Worm (Caenorhabditis elegans) whole organism, L4/young adult: ENCODE measurements around the gene K02D3.2.

ENCODE experiments used
- W03F9.2 ChIP-seq: fragments of 150-350 bp; optimal IDR thresholded peaks from 2 replicates; lab custom pipeline; 2014; ENCODE audit warnings: missing biosample characterization, missing genetic modification characterization
- dao-5 ChIP-seq: sonication (generic microtip); optimal IDR thresholded peaks from 2 replicates; lab custom pipeline; 2016; ENCODE audit warnings: missing genotype, missing genetic modification characterization, moderate library complexity, missing compliant biosample characterization
- him-1 ChIP-seq: sonication (generic microtip); optimal IDR thresholded peaks from 2 replicates; lab custom pipeline; 2016; ENCODE audit warnings: missing genotype, missing genetic modification reagents, missing genetic modification characterization, missing compliant biosample characterization

The K02D3.2 gene

DNA sequence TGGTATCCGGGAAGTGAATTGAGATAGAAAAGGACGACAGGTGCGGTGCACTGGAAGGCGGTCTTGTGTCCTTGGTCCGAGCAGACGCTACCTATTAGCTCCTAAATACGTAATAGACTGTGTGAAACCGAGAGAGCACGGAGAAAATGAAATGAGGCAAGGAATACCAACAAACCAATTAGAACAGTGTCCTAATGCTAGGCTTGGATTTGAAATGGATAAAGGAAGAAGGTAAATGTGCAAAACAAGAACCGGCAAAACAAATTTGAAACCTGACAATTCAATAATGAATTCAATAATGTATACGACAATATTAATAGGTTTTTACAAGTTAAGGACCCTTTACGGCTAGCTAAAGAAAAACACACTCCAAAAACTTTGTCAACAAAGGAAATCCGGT, 43.1 kb downstream of the K02D3.2 start, which contains the start of gene C04A11.2:
Gene C04A11.2 (minus strand): TSS at position 101 of the 400 bp plus-strand sequence.
- TF ChIP-seq W03F9.2 (tag; lab: Kevin White, UChicago): no peak
- no peak for TF ChIP-seq dao-5
- TF ChIP-seq him-1: no peak

- TF ChIP-seq dao-5 (no peak), him-1 (no peak), W03F9.2 (tag; lab: Kevin White, UChicago) (no peak)
Measured at ce11 chrX:13666864-13667263, 44.9 kb downstream of the K02D3.2 start.

ce11 chrX:13665447-13665846, 46.4 kb downstream of the K02D3.2 start:
- TF ChIP-seq W03F9.2 (tag; lab: Kevin White, UChicago) (peak; percentile 42), him-1 (peak; percentile 91), dao-5 (peak; percentile 96)

ce11 chrX:13663641-13664633, 47.9 kb downstream of the K02D3.2 start, which contains the start of gene C04A11.5:
TSS of gene C04A11.5 (plus strand) at chrX:13664583.
- TF ChIP-seq dao-5: no peak
- no peak for TF ChIP-seq W03F9.2 (tag; lab: Kevin White, UChicago)
- no peak for TF ChIP-seq him-1

ce11 chrX:13660206-13660605, 51.6 kb downstream of the K02D3.2 start, which contains the start of gene C04A11.1:
TSS of gene C04A11.1 (plus strand) at chrX:13660506.
- TF ChIP-seq W03F9.2 (tag; lab: Kevin White, UChicago) (no peak), dao-5 (no peak), him-1 (no peak)
